Worm (Caenorhabditis elegans) whole organism, L4 larva: Measurements from ENCODE around the gene fcmt-1.

Source experiments
- F44E2.7 ChIP-seq: fragments of 200-800 bp; sonication (Bioruptor generic); IDR thresholded peaks from 2 replicates; pipeline ENCODE4 v2.1.2; 2022; ENCODE audit warnings: missing genetic modification characterization, missing compliant biosample characterization
- F49E8.2 ChIP-seq: sonication (generic microtip); optimal IDR thresholded peaks from 2 replicates; lab custom pipeline; 2016; ENCODE audit warnings: missing compliant biosample characterization, mild to moderate bottlenecking, missing genetic modification characterization, borderline replicate concordance
- aha-1 ChIP-seq: fragments of 150-350 bp; peaks from one replicate; lab custom pipeline; 2014; ENCODE audit warnings: missing biosample characterization, missing genetic modification characterization
- arid-1 ChIP-seq: fragments of 200-800 bp; sonication (Bioruptor generic); conservative IDR thresholded peaks from 2 replicates; pipeline ENCODE4 v1.3.6; 2022; ENCODE audit warnings: missing genetic modification reagents, missing genetic modification characterization, missing compliant biosample characterization
- daf-16 ChIP-seq, 3 experiments: sonication (generic microtip); optimal IDR thresholded peaks; 2 replicates each; lab custom pipeline; 2016 to 2017; ENCODE audit warnings: missing genetic modification characterization in 3 of 3, missing genetic modification reagents in 3 of 3, mild to moderate bottlenecking in 2 of 3, missing compliant biosample characterization in 2 of 3, missing biosample characterization in 1 of 3, moderate library complexity in 1 of 3
- dmd-6 ChIP-seq: fragments of 200-800 bp; sonication (Bioruptor generic); IDR thresholded peaks from 2 replicates; pipeline ENCODE4 v1.3.6; 2022; ENCODE audit warnings: missing genetic modification reagents, missing genetic modification characterization, missing compliant biosample characterization
- dpl-1 ChIP-seq: fragments of 150-350 bp; optimal IDR thresholded peaks from 2 replicates; lab custom pipeline; 2014; ENCODE audit warnings: missing biosample characterization, missing genetic modification reagents, missing genetic modification characterization
- dve-1 ChIP-seq: sonication (generic microtip); optimal IDR thresholded peaks from 2 replicates; lab custom pipeline; 2017; ENCODE audit warnings: antibody characterized with exemption, mild to moderate bottlenecking, missing genetic modification characterization, missing compliant biosample characterization; ENCODE audit not compliant: insufficient read depth
- egl-27 ChIP-seq: sonication (generic microtip); optimal IDR thresholded peaks from 3 replicates; lab custom pipeline; 2017; ENCODE audit warnings: missing biosample characterization, missing genetic modification reagents, missing genetic modification characterization
- hif-1 ChIP-seq, 2 experiments: sonication (generic microtip); optimal IDR thresholded peaks; 2 replicates each; lab custom pipeline; 2016 to 2017; ENCODE audit warnings: missing compliant biosample characterization in 2 of 2, missing genetic modification characterization in 2 of 2, missing genetic modification reagents in 2 of 2, missing genotype in 2 of 2, mild to moderate bottlenecking in 1 of 2
- hmg-1.1 ChIP-seq: fragments of 200-800 bp; sonication (Bioruptor generic); IDR thresholded peaks from 2 replicates; pipeline ENCODE4 v1.3.6; 2022; ENCODE audit warnings: missing genetic modification reagents, missing genetic modification characterization, missing compliant biosample characterization
- jun-1 ChIP-seq: fragments of 150-350 bp; optimal IDR thresholded peaks from 2 replicates; lab custom pipeline; 2014; ENCODE audit warnings: missing biosample characterization, missing genetic modification reagents, missing genetic modification characterization
- lim-7 ChIP-seq: fragments of 200-800 bp; sonication (Bioruptor generic); IDR thresholded peaks from 2 replicates; pipeline ENCODE4 v1.3.6; 2022; ENCODE audit warnings: missing genetic modification characterization, missing compliant biosample characterization
- lin-13 ChIP-seq: fragments of 150-350 bp; optimal IDR thresholded peaks from 2 replicates; lab custom pipeline; 2014; ENCODE audit warnings: missing biosample characterization, missing genetic modification reagents, missing genetic modification characterization
- lin-38 ChIP-seq: fragments of 200-800 bp; sonication (Bioruptor generic); IDR thresholded peaks from 2 replicates; pipeline ENCODE4 v1.3.6; 2022; ENCODE audit warnings: missing genetic modification reagents, missing genetic modification characterization, missing compliant biosample characterization
- lin-39 ChIP-seq: fragments of 150-350 bp; optimal IDR thresholded peaks from 2 replicates; lab custom pipeline; 2014; ENCODE audit warnings: missing biosample characterization, missing genetic modification reagents, missing genetic modification characterization
- mdl-1 ChIP-seq, 2 experiments: fragments of 150-350 bp in 1 of 2; sonication (generic microtip) in 1 of 2; optimal IDR thresholded peaks; 2 replicates each; lab custom pipeline; 2014 to 2017; ENCODE audit warnings: missing biosample characterization in 2 of 2, missing genetic modification characterization in 2 of 2
- mxl-3 ChIP-seq: fragments of 200-800 bp; sonication (Bioruptor generic); optimal IDR thresholded peaks from 2 replicates; lab custom pipeline; 2018; ENCODE audit warnings: mild to moderate bottlenecking, missing genetic modification characterization, missing compliant biosample characterization
- nhr-10 ChIP-seq: fragments of 150-350 bp; optimal IDR thresholded peaks from 2 replicates; lab custom pipeline; 2014; ENCODE audit warnings: missing biosample characterization, missing genetic modification characterization
- nhr-237 ChIP-seq: sonication (generic microtip); optimal IDR thresholded peaks from 2 replicates; lab custom pipeline; 2017; ENCODE audit warnings: missing biosample characterization, missing genetic modification characterization
- nhr-28 ChIP-seq: fragments of 150-350 bp; optimal IDR thresholded peaks from 2 replicates; lab custom pipeline; 2014; ENCODE audit warnings: missing biosample characterization, missing genetic modification characterization
- nhr-42 ChIP-seq: fragments of 200-800 bp; sonication (Bioruptor generic); IDR thresholded peaks from 2 replicates; pipeline ENCODE4 v1.3.6; 2022; ENCODE audit warnings: missing genetic modification characterization, missing compliant biosample characterization
- pqm-1 ChIP-seq: sonication (generic microtip); optimal IDR thresholded peaks from 2 replicates; lab custom pipeline; 2017; ENCODE audit warnings: missing biosample characterization, missing genetic modification characterization
- sdz-12 ChIP-seq: fragments of 200-800 bp; sonication (Bioruptor generic); optimal IDR thresholded peaks from 2 replicates; lab custom pipeline; 2018; ENCODE audit warnings: mild to moderate bottlenecking, missing genetic modification characterization, missing compliant biosample characterization
- snpc-1.2 ChIP-seq: fragments of 200-800 bp; sonication (Bioruptor generic); IDR thresholded peaks from 2 replicates; pipeline ENCODE4 v1.3.6; 2022; ENCODE audit warnings: missing genetic modification reagents, missing genetic modification characterization, missing compliant biosample characterization
- tra-1 ChIP-seq: fragments of 200-800 bp; sonication (Bioruptor generic); IDR thresholded peaks from 2 replicates; pipeline ENCODE4 v1.3.6; 2022; ENCODE audit warnings: missing genetic modification reagents, missing genetic modification characterization, missing compliant biosample characterization
- unc-130 ChIP-seq: sonication (generic microtip); optimal IDR thresholded peaks from 2 replicates; lab custom pipeline; 2016; ENCODE audit warnings: missing genetic modification reagents, missing genetic modification characterization, missing compliant biosample characterization
- unc-62 ChIP-seq, 3 experiments: fragments of 150-350 bp in 1 of 3; sonication (generic microtip); optimal IDR thresholded peaks in 2 of 3; peaks in 1 of 3; 1 replicate in 1 of 3; 2 replicates in 2 of 3; lab custom pipeline; 2014 to 2017; ENCODE audit warnings: missing biosample characterization in 3 of 3, missing genetic modification characterization in 3 of 3, missing genetic modification reagents in 3 of 3, missing genotype in 1 of 3
- zag-1 ChIP-seq: fragments of 150-350 bp; optimal IDR thresholded peaks from 2 replicates; lab custom pipeline; 2014; ENCODE audit warnings: missing biosample characterization, missing genetic modification characterization
- zfp-3 ChIP-seq: fragments of 200-800 bp; sonication (Bioruptor generic); conservative IDR thresholded peaks from 2 replicates; pipeline ENCODE4 v1.3.6; 2022; ENCODE audit warnings: missing genetic modification reagents, missing genetic modification characterization, missing compliant biosample characterization
- ztf-7 ChIP-seq: fragments of 150-350 bp; optimal IDR thresholded peaks from 2 replicates; lab custom pipeline; 2014; ENCODE audit warnings: missing biosample characterization, missing genetic modification characterization

Gene fcmt-1

DNA sequence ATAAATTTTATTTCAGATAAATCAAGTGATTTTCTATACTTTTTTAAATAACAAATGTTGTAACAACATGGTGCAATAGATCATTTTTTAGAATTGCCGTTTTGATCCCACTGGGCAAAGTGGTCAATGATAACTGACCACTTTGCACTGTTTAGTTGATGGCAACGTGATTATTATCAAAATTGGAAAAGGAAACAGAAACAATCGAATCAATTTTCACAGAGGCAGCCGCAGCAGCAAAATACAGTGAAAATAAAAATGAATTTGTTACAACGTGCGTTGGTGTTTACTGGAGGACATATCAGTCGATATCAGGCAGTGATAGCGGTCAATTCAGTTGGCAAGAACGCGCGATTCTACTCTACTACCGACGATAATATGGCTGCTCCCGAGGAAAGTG is 3.6 kb downstream of the fcmt-1 start, which contains the start of gene VF13D12L.3:
TSS of gene VF13D12L.3 (plus strand) at position 223 of the 400 bp plus-strand sequence.
- TF ChIP-seq daf-16 (GFP tag; optimal IDR thresholded peaks at IDR 0.05; lab: Kevin White, UChicago) = no peak
- TF ChIP-seq daf-16 (tag; optimal IDR thresholded peaks at IDR 0.05; lab: Kevin White, UChicago) = peak; percentile 74
- peak; percentile 63 for TF ChIP-seq nhr-28
- peak in 1 of 2 experiments; percentile 40 for TF ChIP-seq mdl-1 (tag; optimal IDR thresholded peaks at IDR 0.05; lab: Kevin White, UChicago)
- no peak for TF ChIP-seq lin-13 (GFP tag; lab: Kevin White, UChicago)
- peak; percentile 50 for TF ChIP-seq dmd-6 (GFP tag; lab: Robert Waterston, UW)
- TF ChIP-seq zag-1 (tag; lab: Kevin White, UChicago) = no peak
- TF ChIP-seq hif-1 (tag; optimal IDR thresholded peaks at IDR 0.05; lab: Kevin White, UChicago) = peak in 1 of 2 experiments; percentile 86
- TF ChIP-seq F44E2.7 = no peak
- TF ChIP-seq pqm-1 (tag; lab: Kevin White, UChicago) = no peak
- TF ChIP-seq unc-62 (GFP tag; optimal IDR thresholded peaks at IDR 0.05 in 1 of 2; lab: Kevin White, UChicago) = peak in 1 of 2 experiments; percentile 67
- no peak for TF ChIP-seq unc-62 (tag; optimal IDR thresholded peaks at IDR 0.05; lab: Kevin White, UChicago)
- TF ChIP-seq mxl-3 (GFP tag; lab: Kevin White, UChicago) = peak; percentile 84
- TF ChIP-seq, all 104 proteins: peak for 7

DNA sequence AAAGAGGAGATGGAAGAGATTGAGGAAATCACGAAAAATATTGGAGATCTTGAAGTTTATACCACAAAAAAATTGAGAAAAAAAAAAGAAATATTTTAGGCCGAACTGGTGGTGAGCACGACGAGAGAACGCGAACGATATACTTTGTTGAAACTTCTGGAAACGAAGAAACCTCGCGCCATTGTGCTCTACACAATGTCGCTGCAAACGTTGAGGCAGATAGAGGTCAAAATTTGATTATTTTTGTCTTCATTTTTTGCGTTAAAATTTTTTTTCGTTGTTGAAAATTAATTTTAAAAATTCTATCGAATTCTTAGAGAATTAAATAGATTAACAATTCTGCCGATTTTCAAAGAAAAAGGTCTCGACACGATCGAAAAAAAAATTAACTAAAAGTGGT is 8.7 kb downstream of the fcmt-1 start:
- TF ChIP-seq egl-27 (tag; lab: Kevin White, UChicago) (no peak), lin-39 (tag; lab: Kevin White, UChicago) (no peak), nhr-237 (no peak), ztf-7 (tag; lab: Kevin White, UChicago) (no peak), arid-1 (GFP tag; lab: Robert Waterston, UW) (no peak)

DNA sequence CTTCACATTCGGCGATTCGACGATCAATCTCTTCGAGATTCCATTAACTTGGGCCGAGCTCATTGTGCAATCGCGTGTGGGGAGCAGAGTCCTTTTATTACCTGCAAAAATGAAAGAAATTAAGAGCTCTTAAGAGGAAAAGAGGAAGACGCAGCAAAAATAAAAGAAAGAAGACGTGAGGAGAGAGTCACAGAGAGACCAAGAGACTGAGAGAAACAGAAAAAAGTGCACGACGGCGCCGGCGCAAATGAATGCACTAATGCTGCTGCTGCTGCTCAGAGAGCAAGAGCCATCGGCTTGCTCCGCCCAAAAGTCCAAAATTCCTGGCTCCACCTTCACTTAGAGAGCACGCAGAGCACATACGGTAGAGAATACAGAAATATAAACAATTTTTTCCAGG is 9.2 kb downstream of the fcmt-1 start, which contains the start of gene inos-1:
TSS of gene inos-1 (minus strand) at position 101 of the 400 bp plus-strand sequence.
- TF ChIP-seq aha-1 (tag; lab: Kevin White, UChicago) = no peak
- no peak for TF ChIP-seq dpl-1 (GFP tag; lab: Kevin White, UChicago)

DNA sequence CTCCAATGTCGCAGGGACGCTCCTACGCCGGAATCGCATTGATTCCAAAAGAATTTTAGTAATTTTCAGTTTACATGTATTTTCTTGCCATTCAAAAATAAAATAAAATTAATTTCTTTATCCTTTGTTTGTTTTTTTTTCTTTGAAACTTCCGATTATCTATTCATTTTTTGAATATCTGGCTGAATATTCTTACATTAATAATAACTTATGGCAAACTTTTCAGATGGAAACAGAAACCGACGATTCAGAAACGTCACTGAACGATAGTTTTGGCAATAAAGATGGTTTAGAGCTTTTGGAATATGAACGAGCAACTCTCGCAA is 13.5 kb downstream of the fcmt-1 start, which contains the start of gene xpf-1:
TSS of gene xpf-1 (plus strand) at position 227 of the 326 bp plus-strand sequence.
- TF ChIP-seq lim-7 (GFP tag; lab: Robert Waterston, UW) (no peak), snpc-1.2 (GFP tag; lab: Robert Waterston, UW) (no peak), tra-1 (GFP tag; lab: Robert Waterston, UW) (no peak), nhr-10 (tag; lab: Kevin White, UChicago) (no peak), sdz-12 (GFP tag; lab: Kevin White, UChicago) (no peak), jun-1 (tag; lab: Kevin White, UChicago) (no peak)

DNA sequence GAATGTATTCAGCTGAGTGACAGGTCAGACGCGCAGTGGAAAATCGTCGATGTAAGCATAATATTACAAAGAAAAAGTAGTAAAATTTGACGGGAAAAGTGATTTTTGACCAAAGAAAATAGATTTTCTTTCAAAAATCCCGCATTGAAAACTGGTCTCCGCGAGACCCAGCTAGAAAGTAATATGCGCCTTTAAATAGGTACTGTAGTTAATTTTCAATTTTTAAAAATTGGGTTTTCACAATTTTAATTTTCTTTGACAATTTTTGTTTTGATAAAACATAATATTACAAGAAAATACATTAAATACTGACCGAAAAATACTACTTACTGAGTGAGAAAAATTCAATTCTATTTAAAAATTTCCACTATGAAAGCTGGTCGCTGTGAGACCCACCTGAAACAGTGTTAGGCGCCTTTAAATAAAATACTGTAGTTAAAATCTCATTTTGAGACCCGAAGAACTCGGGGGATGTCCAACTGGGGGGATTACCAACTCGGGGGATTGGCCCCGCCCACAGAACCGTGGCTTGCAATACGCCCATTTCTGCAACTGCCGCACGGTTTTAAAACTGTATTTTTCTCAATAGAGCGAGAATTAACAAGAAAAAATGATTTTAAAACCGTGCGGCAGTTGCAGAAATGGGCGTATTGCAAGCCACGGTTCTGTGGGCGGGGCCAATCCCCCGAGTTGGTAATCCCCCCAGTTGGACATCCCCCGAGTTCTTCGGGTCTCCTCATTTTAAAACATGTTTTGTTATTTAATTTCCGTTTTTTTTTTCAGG is 14.0 kb downstream of the fcmt-1 start, which contains the start of gene tars-1:
TSS of gene tars-1 (minus strand) at position 497 of the 784 bp plus-strand sequence.
- TF ChIP-seq lin-38 (GFP tag; lab: Robert Waterston, UW) (peak; percentile 68), zfp-3 (GFP tag; lab: Robert Waterston, UW) (0 out of 2 replicates have a peak, but pooled peaks have one; percentile 32), unc-130 (peak; percentile 14), nhr-42 (GFP tag; lab: Robert Waterston, UW) (0 out of 2 replicates have a peak, but pooled peaks have one; percentile 22), dve-1 (tag; lab: Kevin White, UChicago) (peak; percentile 15), F49E8.2 (tag; lab: Kevin White, UChicago) (peak; percentile 18), hmg-1.1 (peak; percentile 9; the same call in 1 of the 2 replicates)
- TF ChIP-seq, all 104 proteins: peak for 7; not testable (repeated sequence) for 97
